Worm (Caenorhabditis elegans): ENCODE data around the gene nhr-12.

nhr-12 gene

DNA sequence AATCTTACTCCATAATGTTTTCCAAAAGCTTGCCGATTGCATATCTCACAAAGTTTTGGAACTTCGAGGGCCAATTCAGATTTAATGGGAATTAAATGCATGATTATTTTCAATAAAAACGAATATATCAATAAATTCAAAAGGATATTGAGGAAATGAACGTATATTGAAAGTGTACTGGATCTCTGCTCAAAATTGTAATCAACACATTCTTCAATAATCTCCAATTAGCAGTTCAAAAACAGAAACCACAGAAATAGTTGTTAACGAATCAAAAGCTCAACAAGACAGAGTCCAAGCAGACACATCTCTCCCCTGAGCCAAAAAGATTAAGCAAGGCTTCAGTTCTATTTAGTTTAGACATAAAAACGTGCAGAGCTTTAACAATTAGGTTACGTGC, 13.3 kb downstream of the nhr-12 start, which contains the start of gene nhr-192:
nhr-192 (minus strand) TSS at position 101 of the 400 bp plus-strand sequence.
- no peak for TF ChIP-seq T07F8.4 (tag; optimal IDR thresholded peaks at IDR 0.05)
- no peak for TF ChIP-seq ztf-18 (tag; optimal IDR thresholded peaks at IDR 0.05)
- no peak for TF ChIP-seq egl-18 (GFP tag; IDR thresholded peaks at IDR 0.05)

DNA sequence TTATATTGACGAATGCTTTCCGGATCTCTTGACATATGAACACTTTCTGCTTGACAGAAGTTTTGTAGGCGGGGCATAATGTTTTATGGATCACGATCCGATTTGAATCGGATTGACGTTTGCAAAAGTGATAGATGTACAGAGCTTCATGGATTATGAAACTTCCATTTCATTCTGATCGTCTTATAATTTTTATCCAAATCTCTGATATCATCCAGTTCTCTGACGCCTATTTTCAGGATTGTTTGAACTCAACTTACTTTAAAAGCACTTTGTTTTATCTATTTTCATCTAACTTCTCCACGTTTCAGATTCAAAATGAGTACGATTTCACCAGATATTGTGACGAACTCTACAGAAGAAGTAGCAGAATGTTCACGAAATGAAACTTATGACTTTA, 17.1 kb downstream of the nhr-12 start, which contains the start of gene npr-39:
npr-39 (plus strand) TSS at position 301 of the 400 bp plus-strand sequence.
- no peak for TF ChIP-seq zfh-2 (GFP tag; conservative IDR thresholded peaks at IDR 0.05)
- no peak for TF ChIP-seq F57C9.4 (tag; optimal IDR thresholded peaks at IDR 0.05)
- no peak for TF ChIP-seq pbrm-1 (GFP tag; IDR thresholded peaks at IDR 0.05)
- no peak for TF ChIP-seq dpl-1 (GFP tag; optimal IDR thresholded peaks at IDR 0.05)
- TF ChIP-seq Y56A3A.18 (GFP tag; IDR thresholded peaks at IDR 0.05): no peak
- TF ChIP-seq dpff-1 (tag; optimal IDR thresholded peaks at IDR 0.05): no peak
- TF ChIP-seq nfya-2 (GFP tag; IDR thresholded peaks at IDR 0.05): no peak

DNA sequence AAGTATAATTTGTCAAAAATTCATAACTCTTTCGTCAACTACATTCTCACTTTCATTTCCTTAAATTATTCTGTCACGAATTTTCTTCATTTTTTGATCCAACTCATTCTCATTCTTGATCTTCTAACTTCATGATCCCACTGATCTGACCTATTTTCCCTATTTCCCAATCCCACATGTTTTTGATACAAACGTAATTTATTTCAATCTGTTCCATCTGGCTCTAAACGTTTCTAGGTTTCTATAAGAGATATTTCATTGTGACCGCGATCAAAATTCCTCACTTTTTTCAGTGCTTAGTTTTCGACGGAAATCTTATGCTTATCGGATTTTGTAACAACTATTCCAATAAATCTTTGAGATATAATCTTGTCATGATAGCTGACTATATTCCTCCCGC, 18.2 kb downstream of the nhr-12 start:
- no peak for TF ChIP-seq D2030.7 (GFP tag; IDR thresholded peaks at IDR 0.05)
- TF ChIP-seq bed-1 (GFP tag; IDR thresholded peaks at IDR 0.05): no peak
- no peak for TF ChIP-seq fkh-3 (tag; optimal IDR thresholded peaks at IDR 0.05)
- TF ChIP-seq pha-4 (tag; optimal IDR thresholded peaks at IDR 0.05): no peak
- no peak for TF ChIP-seq hmg-20 (GFP tag; IDR thresholded peaks at IDR 0.05)
- no peak for TF ChIP-seq B0336.3 (GFP tag; IDR thresholded peaks at IDR 0.05)
- no peak for TF ChIP-seq egl-18 (GFP tag; IDR thresholded peaks at IDR 0.05)
- no peak for TF ChIP-seq F49E8.2 (tag; optimal IDR thresholded peaks at IDR 0.05; ENCODE audit: insufficient read depth)
- TF ChIP-seq ztf-26 (tag; optimal IDR thresholded peaks at IDR 0.05): no peak
- no peak for TF ChIP-seq Y95B8A.8 (GFP tag; IDR thresholded peaks at IDR 0.05)
- TF ChIP-seq snpc-1.3 (tag; optimal IDR thresholded peaks at IDR 0.05; ENCODE audit: insufficient read depth): no peak
- TF ChIP-seq F39B2.1 (GFP tag; IDR thresholded peaks at IDR 0.05): no peak
- TF ChIP-seq dpff-1 (tag; optimal IDR thresholded peaks at IDR 0.05): no peak
- no peak for TF ChIP-seq ceh-79 (tag; optimal IDR thresholded peaks at IDR 0.05)
- no peak for TF ChIP-seq B0035.1 (tag; optimal IDR thresholded peaks at IDR 0.05)

DNA sequence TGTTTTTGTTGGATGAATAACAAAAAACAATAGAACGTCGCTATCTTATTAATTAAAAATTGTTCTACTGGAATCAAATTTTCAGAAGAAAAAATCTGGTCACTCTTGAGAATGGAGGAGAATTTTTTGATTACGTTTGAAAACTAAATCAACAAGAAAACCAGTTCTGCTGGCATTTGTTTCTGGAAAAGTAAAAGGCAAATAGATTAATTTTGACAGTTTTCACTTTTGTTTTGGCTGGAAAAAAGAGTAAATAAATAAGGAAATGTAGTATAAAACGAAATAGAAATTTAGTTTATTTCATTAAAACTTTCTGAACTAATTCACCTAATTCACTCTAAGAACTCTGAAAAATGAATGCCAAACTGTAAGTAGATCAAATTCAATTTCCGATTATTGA, 19.6 kb downstream of the nhr-12 start, which contains the start of gene fipr-13:
fipr-13 (plus strand) TSS at position 301 of the 400 bp plus-strand sequence.
- TF ChIP-seq Y56A3A.18 (GFP tag; IDR thresholded peaks at IDR 0.05): no peak
- no peak for TF ChIP-seq lag-1 (GFP tag; IDR thresholded peaks at IDR 0.05)
- TF ChIP-seq unc-130 (GFP tag; optimal IDR thresholded peaks at IDR 0.05): no peak
- TF ChIP-seq pha-4 (tag; optimal IDR thresholded peaks at IDR 0.05): no peak
- TF ChIP-seq snpc-1.3 (tag; optimal IDR thresholded peaks at IDR 0.05; ENCODE audit: insufficient read depth): no peak
- TF ChIP-seq attf-6 (GFP tag; IDR thresholded peaks at IDR 0.05): no peak
- no peak for TF ChIP-seq aptf-3 (GFP tag; IDR thresholded peaks at IDR 0.05)
- no peak for TF ChIP-seq ceh-100 (GFP tag; IDR thresholded peaks at IDR 0.05)
- TF ChIP-seq B0261.1 (tag; optimal IDR thresholded peaks at IDR 0.05): no peak
- no peak for TF ChIP-seq ccch-3 (GFP tag; optimal IDR thresholded peaks at IDR 0.05)
- TF ChIP-seq sdz-38 (tag; optimal IDR thresholded peaks at IDR 0.05): no peak
- no peak for TF ChIP-seq mxl-1 (tag; optimal IDR thresholded peaks at IDR 0.05)
- no peak for TF ChIP-seq F22D6.2 (tag; optimal IDR thresholded peaks at IDR 0.05)
- TF ChIP-seq madf-6 (GFP tag; IDR thresholded peaks at IDR 0.05): no peak
- no peak for TF ChIP-seq T26A5.8 (tag; optimal IDR thresholded peaks at IDR 0.05)
- no peak for TF ChIP-seq gei-17 (GFP tag; optimal IDR thresholded peaks at IDR 0.05)

Measured in whole organism, young adult.